Fruit fly (Drosophila melanogaster): ENCODE results near the gene ATPsynCF6.

ATPsynCF6 gene

DNA sequence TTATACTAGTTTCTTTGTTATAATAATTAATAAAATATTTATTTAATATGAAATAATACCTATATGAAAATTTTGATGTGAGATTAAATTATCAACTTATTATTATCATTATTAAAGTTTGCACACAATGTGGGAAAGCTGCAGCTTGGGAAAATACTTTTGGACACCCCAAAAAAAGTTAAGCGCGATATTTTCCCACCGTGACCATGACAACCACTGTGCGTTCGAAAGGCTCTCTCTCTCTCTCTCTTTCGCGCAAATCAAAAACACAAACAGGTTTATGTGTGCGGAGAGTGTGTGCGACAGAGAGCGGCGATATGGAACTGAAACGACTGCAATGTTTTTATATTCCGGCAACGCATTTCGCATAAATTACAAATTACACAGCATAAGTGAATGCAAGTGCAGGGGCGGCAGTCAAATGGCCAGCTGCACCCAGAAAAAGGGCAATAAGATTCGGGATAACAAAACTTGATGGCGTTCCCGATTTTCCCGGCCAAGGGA, 8.9 kb downstream of the ATPsynCF6 start (continued):
- TF ChIP-seq CG3995 (GFP tag; optimal IDR thresholded peaks at IDR 0.05): no peak
- TF ChIP-seq org-1 (GFP tag; optimal IDR thresholded peaks at IDR 0.05): peak; percentile 26
- peak; percentile 9 for TF ChIP-seq CG10654 (GFP tag; optimal IDR thresholded peaks at IDR 0.05)
- TF ChIP-seq CG3065 (GFP tag; optimal IDR thresholded peaks at IDR 0.05): no peak
- peak; percentile 51 for TF ChIP-seq bcd (GFP tag; optimal IDR thresholded peaks at IDR 0.05)
- no peak for TF ChIP-seq C15 (GFP tag; IDR thresholded peaks at IDR 0.05)
- peak in 1 of 2 experiments; percentile 21 for TF ChIP-seq tll (GFP tag; optimal IDR thresholded peaks at IDR 0.05)
- peak; percentile 37; the same call in 1 of the 2 replicates for TF ChIP-seq ap (GFP tag; IDR thresholded peaks at IDR 0.05)
- peak; percentile 48 for TF ChIP-seq al (GFP tag; IDR thresholded peaks at IDR 0.05)
- TF ChIP-seq CG14441 (GFP tag; IDR thresholded peaks at IDR 0.05): peak; percentile 38; the same call in 1 of the 2 replicates
- no peak for TF ChIP-seq CG10274 (GFP tag; optimal IDR thresholded peaks at IDR 0.05)
- TF ChIP-seq jigr1 (GFP tag; IDR thresholded peaks at IDR 0.05): no peak
- TF ChIP-seq Atf6 (GFP tag; IDR thresholded peaks at IDR 0.05): no peak
- TF ChIP-seq Ets65A (GFP tag): no peak
- TF ChIP-seq Asciz (GFP tag; optimal IDR thresholded peaks at IDR 0.05): peak; percentile 24
- peak; percentile 37 for TF ChIP-seq CG33557 (GFP tag; optimal IDR thresholded peaks at IDR 0.05)
- TF ChIP-seq CG32532 (GFP tag; IDR thresholded peaks at IDR 0.05): peak; percentile 77
- TF ChIP-seq BtbVII (GFP tag; optimal IDR thresholded peaks at IDR 0.05): peak; percentile 47
- no peak for TF ChIP-seq pan (optimal IDR thresholded peaks at IDR 0.05)
- TF ChIP-seq pan (GFP tag; optimal IDR thresholded peaks at IDR 0.05 in 1 of 2, IDR thresholded peaks at IDR 0.05 in 1 of 2): peak in 1 of 2 experiments; percentile 41
- TF ChIP-seq ftz-f1 (GFP tag; optimal IDR thresholded peaks at IDR 0.05): no peak
- TF ChIP-seq CG12659 (GFP tag; optimal IDR thresholded peaks at IDR 0.05): peak; percentile 36
- TF ChIP-seq lmd (GFP tag; IDR thresholded peaks at IDR 0.05): peak; percentile 50
- TF ChIP-seq exex (tag; optimal IDR thresholded peaks at IDR 0.05): no peak
- TF ChIP-seq CG15696 (tag; optimal IDR thresholded peaks at IDR 0.05): peak; percentile 68
- TF ChIP-seq prd (optimal IDR thresholded peaks at IDR 0.05): no peak
- TF ChIP-seq prd (GFP tag; IDR thresholded peaks at IDR 0.05): peak; percentile 65; the same call in 2 of the 3 replicates
- TF ChIP-seq CG10979 (tag; optimal IDR thresholded peaks at IDR 0.05): peak; percentile 65
- TF ChIP-seq sqz (GFP tag; optimal IDR thresholded peaks at IDR 0.05): peak; percentile 49
- TF ChIP-seq CG11247 (GFP tag; IDR thresholded peaks at IDR 0.05): peak; percentile 48
- TF ChIP-seq Lim3 (GFP tag; IDR thresholded peaks at IDR 0.05): no peak
- TF ChIP-seq CG4328 (GFP tag; optimal IDR thresholded peaks at IDR 0.05): no peak
- TF ChIP-seq CG6683 (GFP tag; optimal IDR thresholded peaks at IDR 0.05): peak; percentile 12
- TF ChIP-seq CG14014 (GFP tag; IDR thresholded peaks at IDR 0.05): peak; percentile 47
- no peak for TF ChIP-seq emc (GFP tag; optimal IDR thresholded peaks at IDR 0.05)
- no peak for TF ChIP-seq CG13894 (tag; optimal IDR thresholded peaks at IDR 0.05)
- TF ChIP-seq Hand (GFP tag; optimal IDR thresholded peaks at IDR 0.05): no peak
- TF ChIP-seq Rx (GFP tag; IDR thresholded peaks at IDR 0.05): 0 out of 2 replicates have a peak, but pooled peaks have one; percentile 25
- no peak for TF ChIP-seq slou (GFP tag; optimal IDR thresholded peaks at IDR 0.05)
- TF ChIP-seq CG6813 (GFP tag; optimal IDR thresholded peaks at IDR 0.05): peak; percentile 11
- peak; percentile 40 for TF ChIP-seq az2 (GFP tag; optimal IDR thresholded peaks at IDR 0.05)
- peak; percentile 43 for TF ChIP-seq CG9437 (GFP tag; optimal IDR thresholded peaks at IDR 0.05)
- peak in 1 of 2 experiments; percentile 60 for TF ChIP-seq Hr51 (GFP tag; optimal IDR thresholded peaks at IDR 0.05)
- peak; percentile 15 for TF ChIP-seq HHEX (GFP tag; optimal IDR thresholded peaks at IDR 0.05)
- TF ChIP-seq CG12219 (GFP tag; optimal IDR thresholded peaks at IDR 0.05): no peak
- TF ChIP-seq CG7271 (tag; optimal IDR thresholded peaks at IDR 0.05): no peak
- TF ChIP-seq ind (GFP tag; optimal IDR thresholded peaks at IDR 0.05): peak; percentile 46
- TF ChIP-seq usp (GFP tag; optimal IDR thresholded peaks at IDR 0.05): no peak
- peak; percentile 22; the same call in 1 of the 2 replicates for TF ChIP-seq danr (GFP tag; IDR thresholded peaks at IDR 0.05)
- no peak for TF ChIP-seq B-H2 (GFP tag; optimal IDR thresholded peaks at IDR 0.05)
- peak; percentile 62 for TF ChIP-seq CG6689 (GFP tag; IDR thresholded peaks at IDR 0.05)

All from whole organism, embryonic.